ENCODE assay signal across 2 fruit fly cellular contexts in genomic region chrX:17226681-17227019, dm6.
A peak's percentile ranks its signal among the peaks of the same experiment; 100 is the strongest.
TF ChIP-seq lines count a peak whose summit lies in the region.

Gene CG10598 (minus strand): TSS chrX:17226867.

- no peak for TF ChIP-seq CTCF in whole organism, embryonic (GFP tag; optimal IDR thresholded peaks at IDR 0.05; lab: Kevin White, UChicago)

TF ChIP-seq in whole organism, embryonic, 481 proteins besides CTCF, POLR2A, EP300 and RAD21 (continues in another document):
- TF ChIP-seq CG15269 (tag; optimal IDR thresholded peaks at IDR 0.05; lab: Kevin White, UChicago), result peak; percentile 52
- no peak for TF ChIP-seq CG12104 (GFP tag; optimal IDR thresholded peaks at IDR 0.05; lab: Kevin White, UChicago)
- TF ChIP-seq Med (GFP tag; lab: Kevin White, UChicago), result peak; percentile 77
- TF ChIP-seq CG4282 (GFP tag; optimal IDR thresholded peaks at IDR 0.05; lab: Kevin White, UChicago), result no peak
- peak; percentile 49 for TF ChIP-seq gem (tag; optimal IDR thresholded peaks at IDR 0.05; lab: Kevin White, UChicago)
- no peak for TF ChIP-seq dpn (GFP tag; optimal IDR thresholded peaks at IDR 0.05; lab: Kevin White, UChicago)
- no peak for TF ChIP-seq Bteb2 (GFP tag; optimal IDR thresholded peaks at IDR 0.05; lab: Kevin White, UChicago)
- no peak for TF ChIP-seq CG9797 (GFP tag; optimal IDR thresholded peaks at IDR 0.05; lab: Kevin White, UChicago)
- 0 out of 3 replicates have a peak, but pooled peaks have one; percentile 32 for TF ChIP-seq row (GFP tag; IDR thresholded peaks at IDR 0.05; lab: Robert Waterston, UW)
- TF ChIP-seq Hmr (GFP tag; optimal IDR thresholded peaks at IDR 0.05; lab: Kevin White, UChicago), result no peak
- 0 out of 2 replicates have a peak, but pooled peaks have one; percentile 25 for TF ChIP-seq al (GFP tag; IDR thresholded peaks at IDR 0.05; lab: Robert Waterston, UW)
- no peak for TF ChIP-seq CG31441 (GFP tag; IDR thresholded peaks at IDR 0.05; lab: Robert Waterston, UW)
- TF ChIP-seq cwo (GFP tag; optimal IDR thresholded peaks at IDR 0.05; lab: Kevin White, UChicago), result peak; percentile 1
- TF ChIP-seq kni (GFP tag; optimal IDR thresholded peaks at IDR 0.05; lab: Kevin White, UChicago), result no peak
- TF ChIP-seq CG4404 (GFP tag; IDR thresholded peaks at IDR 0.05; lab: Robert Waterston, UW), result no peak
- no peak for TF ChIP-seq CG4707 (GFP tag; optimal IDR thresholded peaks at IDR 0.05; lab: Kevin White, UChicago)
- TF ChIP-seq Hsf (GFP tag; optimal IDR thresholded peaks at IDR 0.05; lab: Kevin White, UChicago), result no peak
- TF ChIP-seq CG9609 (GFP tag; optimal IDR thresholded peaks at IDR 0.05; lab: Kevin White, UChicago), result no peak
- no peak for TF ChIP-seq CG7987 (GFP tag; optimal IDR thresholded peaks at IDR 0.05; lab: Kevin White, UChicago)
- no peak for TF ChIP-seq CG3407 (GFP tag; optimal IDR thresholded peaks at IDR 0.05; lab: Kevin White, UChicago)
- no peak for TF ChIP-seq MBD-R2 (GFP tag; IDR thresholded peaks at IDR 0.05; lab: Robert Waterston, UW)
- peak; percentile 24 for TF ChIP-seq CoRest (tag; optimal IDR thresholded peaks at IDR 0.05; lab: Kevin White, UChicago)
- TF ChIP-seq prd (optimal IDR thresholded peaks at IDR 0.05; lab: Kevin White, UChicago), result no peak
- no peak for TF ChIP-seq prd (GFP tag; IDR thresholded peaks at IDR 0.05; lab: Robert Waterston, UW)
- no peak for TF ChIP-seq CG1529 (GFP tag; optimal IDR thresholded peaks at IDR 0.05; lab: Kevin White, UChicago)
- TF ChIP-seq CrebB (tag; optimal IDR thresholded peaks at IDR 0.05; lab: Kevin White, UChicago), result no peak
- no peak for TF ChIP-seq ttk (GFP tag; IDR thresholded peaks at IDR 0.05; lab: Robert Waterston, UW)
- TF ChIP-seq yki (optimal IDR thresholded peaks at IDR 0.05; lab: Kevin White, UChicago), result no peak
- TF ChIP-seq croc (GFP tag; conservative IDR thresholded peaks at IDR 0.05; lab: Robert Waterston, UW), result no peak
- TF ChIP-seq CG7839 (tag; optimal IDR thresholded peaks at IDR 0.05; lab: Kevin White, UChicago), result peak; percentile 37
- TF ChIP-seq CG2120 (GFP tag; optimal IDR thresholded peaks at IDR 0.05; lab: Kevin White, UChicago), result peak; percentile 29
- 0 out of 3 replicates have a peak, but pooled peaks have one; percentile 12 for TF ChIP-seq CG17361 (GFP tag; IDR thresholded peaks at IDR 0.05; lab: Robert Waterston, UW)
- TF ChIP-seq CG30403 (GFP tag; optimal IDR thresholded peaks at IDR 0.05; lab: Kevin White, UChicago), result peak; percentile 39
- peak; percentile 1 for TF ChIP-seq D19B (GFP tag; optimal IDR thresholded peaks at IDR 0.05; lab: Kevin White, UChicago)
- peak; percentile 9 for TF ChIP-seq lilli (GFP tag; optimal IDR thresholded peaks at IDR 0.05; lab: Kevin White, UChicago)
- no peak for TF ChIP-seq bowl (GFP tag; IDR thresholded peaks at IDR 0.05; lab: Robert Waterston, UW)
- 0 out of 3 replicates have a peak, but pooled peaks have one; percentile 31 for TF ChIP-seq CG11695 (GFP tag; IDR thresholded peaks at IDR 0.05; lab: Robert Waterston, UW)
- peak; percentile 8 for TF ChIP-seq Oli (tag; optimal IDR thresholded peaks at IDR 0.05; lab: Kevin White, UChicago)
- TF ChIP-seq kah (GFP tag; optimal IDR thresholded peaks at IDR 0.05; lab: Kevin White, UChicago), result no peak
- no peak for TF ChIP-seq C15 (GFP tag; IDR thresholded peaks at IDR 0.05; lab: Robert Waterston, UW)
- no peak for TF ChIP-seq Dip3 (GFP tag; optimal IDR thresholded peaks at IDR 0.05; lab: Kevin White, UChicago)
- peak; percentile 12 for TF ChIP-seq CG3281 (GFP tag; optimal IDR thresholded peaks at IDR 0.05; lab: Kevin White, UChicago)
- TF ChIP-seq CG2678 (tag; optimal IDR thresholded peaks at IDR 0.05; lab: Kevin White, UChicago), result peak; percentile 35
- TF ChIP-seq Usf (GFP tag; optimal IDR thresholded peaks at IDR 0.05; lab: Kevin White, UChicago), result peak; percentile 10
- no peak for TF ChIP-seq luna (GFP tag; optimal IDR thresholded peaks at IDR 0.05; lab: Kevin White, UChicago)
- peak; percentile 85 for TF ChIP-seq Ets65A (GFP tag; lab: Kevin White, UChicago)
- TF ChIP-seq CG6683 (GFP tag; optimal IDR thresholded peaks at IDR 0.05; lab: Kevin White, UChicago), result no peak

TF ChIP-seq in whole organism, prepupa, 60 proteins besides CTCF, POLR2A, EP300 and RAD21:
- TF ChIP-seq fd59A (GFP tag; optimal IDR thresholded peaks at IDR 0.05; lab: Kevin White, UChicago), result no peak
- peak; percentile 34 for TF ChIP-seq Eip78C (GFP tag; lab: Kevin White, UChicago)
- TF ChIP-seq CG32006 (GFP tag; optimal IDR thresholded peaks at IDR 0.05; lab: Kevin White, UChicago), result peak; percentile 1
TF ChIP-seq in whole organism, prepupa: peak in this region for 2.
